Worm (Caenorhabditis elegans) whole organism, young adult: ENCODE measurements around the gene K08D12.3.
A peak's percentile ranks its signal among the peaks of the same experiment; 100 is the strongest.

ENCODE experiments used
- C06A6.2 ChIP-seq: fragments of 200-800 bp; sonication (Bioruptor generic); conservative IDR thresholded peaks from 2 replicates; pipeline ENCODE4 v1.3.6; 2022; ENCODE audit warnings: missing genetic modification characterization, missing compliant biosample characterization
- F10E7.11 ChIP-seq: sonication (generic microtip); optimal IDR thresholded peaks from 2 replicates; lab custom pipeline; 2017; ENCODE audit warnings: mild to moderate bottlenecking, missing genetic modification characterization, moderate library complexity, missing compliant biosample characterization
- F22D6.2 ChIP-seq: sonication (generic microtip); optimal IDR thresholded peaks from 2 replicates; lab custom pipeline; 2016; ENCODE audit warnings: mild to moderate bottlenecking, missing genetic modification characterization, missing compliant biosample characterization
- K11D2.4 ChIP-seq: fragments of 200-800 bp; sonication (Bioruptor generic); IDR thresholded peaks from 2 replicates; pipeline ENCODE4 v1.3.6; 2022; ENCODE audit warnings: missing genetic modification reagents, missing genetic modification characterization, missing compliant biosample characterization
- K12H6.12 ChIP-seq: fragments of 200-800 bp; sonication (Bioruptor generic); optimal IDR thresholded peaks from 2 replicates; lab custom pipeline; 2018; ENCODE audit warnings: mild to moderate bottlenecking, missing genetic modification characterization, missing compliant biosample characterization
- T07F8.4 ChIP-seq: sonication (generic microtip); optimal IDR thresholded peaks from 2 replicates; lab custom pipeline; 2016; ENCODE audit warnings: mild to moderate bottlenecking, missing genetic modification characterization, moderate library complexity, missing compliant biosample characterization
- Y95B8A.8 ChIP-seq: fragments of 200-800 bp; sonication (Bioruptor generic); IDR thresholded peaks from 2 replicates; pipeline ENCODE4 v1.3.6; 2022; ENCODE audit warnings: missing genetic modification reagents, missing genetic modification characterization, missing compliant biosample characterization
- ZK185.1 ChIP-seq: sonication (generic microtip); optimal IDR thresholded peaks from 2 replicates; lab custom pipeline; 2016; ENCODE audit warnings: mild to moderate bottlenecking, missing genetic modification characterization, missing compliant biosample characterization; ENCODE audit not compliant: poor library complexity, severe bottlenecking
- akir-1 ChIP-seq: fragments of 200-800 bp; sonication (Bioruptor generic); optimal IDR thresholded peaks from 2 replicates; lab custom pipeline; 2018; ENCODE audit warnings: mild to moderate bottlenecking, missing genetic modification characterization, moderate library complexity, missing compliant biosample characterization
- ama-1 ChIP-seq, 3 experiments: fragments of 150-350 bp in 1 of 3; sonication (generic microtip) in 2 of 3; optimal IDR thresholded peaks; 2 replicates each; lab custom pipeline; 2014 to 2018; ENCODE audit warnings: missing biosample characterization in 2 of 3, missing genetic modification characterization in 2 of 3, missing genetic modification reagents in 2 of 3
- aptf-3 ChIP-seq: fragments of 200-800 bp; sonication (Bioruptor generic); IDR thresholded peaks from 2 replicates; pipeline ENCODE4 v1.3.6; 2022; ENCODE audit warnings: missing genetic modification characterization, missing compliant biosample characterization
- attf-5 ChIP-seq: fragments of 200-800 bp; sonication (Bioruptor generic); optimal IDR thresholded peaks from 2 replicates; lab custom pipeline; 2018; ENCODE audit warnings: mild to moderate bottlenecking, missing genetic modification characterization, missing compliant biosample characterization
- attf-6 ChIP-seq: fragments of 200-800 bp; sonication (Bioruptor generic); IDR thresholded peaks from 2 replicates; pipeline ENCODE4 v1.3.6; 2022; ENCODE audit warnings: missing genetic modification reagents, missing genetic modification characterization, missing compliant biosample characterization
- ccch-3 ChIP-seq: fragments of 200-800 bp; sonication (Bioruptor generic); optimal IDR thresholded peaks from 2 replicates; lab custom pipeline; 2018; ENCODE audit warnings: mild to moderate bottlenecking, missing genetic modification characterization, missing compliant biosample characterization
- ceh-58 ChIP-seq: fragments of 200-800 bp; sonication (Bioruptor generic); IDR thresholded peaks from 2 replicates; pipeline ENCODE4 v1.3.6; 2022; ENCODE audit warnings: missing genetic modification characterization, missing compliant biosample characterization
- chd-7 ChIP-seq: sonication (generic microtip); optimal IDR thresholded peaks from 2 replicates; lab custom pipeline; 2016; ENCODE audit warnings: mild to moderate bottlenecking, missing genetic modification characterization, moderate library complexity, missing compliant biosample characterization
- egl-44 ChIP-seq: fragments of 200-800 bp; sonication (Bioruptor generic); IDR thresholded peaks from 2 replicates; pipeline ENCODE4 v1.3.6; 2022; ENCODE audit warnings: missing genetic modification reagents, missing genetic modification characterization, missing compliant biosample characterization
- egrh-3 ChIP-seq: fragments of 200-800 bp; sonication (Bioruptor generic); IDR thresholded peaks from 2 replicates; pipeline ENCODE4 v1.3.6; 2022; ENCODE audit warnings: missing genetic modification reagents, missing genetic modification characterization, missing compliant biosample characterization
- ekl-4 ChIP-seq: fragments of 200-800 bp; sonication (Bioruptor generic); IDR thresholded peaks from 2 replicates; pipeline ENCODE4 v1.3.6; 2022; ENCODE audit warnings: missing genetic modification reagents, missing genetic modification characterization, missing compliant biosample characterization
- hmg-20 ChIP-seq: fragments of 200-800 bp; sonication (Bioruptor generic); IDR thresholded peaks from 2 replicates; pipeline ENCODE4 v1.3.6; 2022; ENCODE audit warnings: missing genetic modification reagents, missing genetic modification characterization, missing compliant biosample characterization
- hrde-1 ChIP-seq: sonication (generic microtip); optimal IDR thresholded peaks from 2 replicates; lab custom pipeline; 2016; ENCODE audit warnings: missing genetic modification characterization, mild to moderate bottlenecking, missing compliant biosample characterization, moderate library complexity, missing genotype, missing genetic modification reagents, borderline replicate concordance
- lin-40 ChIP-seq: sonication (generic microtip); optimal IDR thresholded peaks from 2 replicates; lab custom pipeline; 2016; ENCODE audit warnings: missing genetic modification characterization, mild to moderate bottlenecking, missing compliant biosample characterization, missing genotype, missing genetic modification reagents
- lir-1 ChIP-seq: fragments of 200-800 bp; sonication (Bioruptor generic); conservative IDR thresholded peaks from 2 replicates; pipeline ENCODE4 v1.3.6; 2022; ENCODE audit warnings: missing genetic modification reagents, missing genetic modification characterization, missing compliant biosample characterization
- lsy-27 ChIP-seq: sonication (generic microtip); optimal IDR thresholded peaks from 2 replicates; lab custom pipeline; 2017; ENCODE audit warnings: missing genetic modification characterization, mild to moderate bottlenecking, missing compliant biosample characterization, antibody characterized with exemption, missing genotype, borderline replicate concordance; ENCODE audit not compliant: insufficient read depth
- madf-8 ChIP-seq: fragments of 200-800 bp; sonication (Bioruptor generic); conservative IDR thresholded peaks from 2 replicates; pipeline ENCODE4 v1.3.6; 2022; ENCODE audit warnings: missing genetic modification reagents, missing genetic modification characterization, missing compliant biosample characterization
- nfya-2 ChIP-seq: fragments of 200-800 bp; sonication (Bioruptor generic); IDR thresholded peaks from 2 replicates; pipeline ENCODE4 v1.3.6; 2022; ENCODE audit warnings: missing genetic modification reagents, missing genetic modification characterization, missing compliant biosample characterization
- nfyb-1 ChIP-seq: fragments of 200-800 bp; sonication (Bioruptor generic); IDR thresholded peaks from 2 replicates; pipeline ENCODE4 v1.3.6; 2022; ENCODE audit warnings: missing genetic modification reagents, missing genetic modification characterization, missing compliant biosample characterization
- nhr-120 ChIP-seq: fragments of 200-800 bp; sonication (Bioruptor generic); IDR thresholded peaks from 2 replicates; pipeline ENCODE4 v1.3.6; 2022; ENCODE audit warnings: missing genetic modification characterization, missing compliant biosample characterization
- nhr-27 ChIP-seq: fragments of 200-800 bp; sonication (Bioruptor generic); optimal IDR thresholded peaks from 2 replicates; lab custom pipeline; 2018; ENCODE audit warnings: mild to moderate bottlenecking, missing genetic modification characterization, moderate library complexity, missing compliant biosample characterization
- nhr-90 ChIP-seq: sonication (generic microtip); optimal IDR thresholded peaks from 2 replicates; lab custom pipeline; 2016; ENCODE audit warnings: missing genotype, mild to moderate bottlenecking, missing genetic modification characterization, missing compliant biosample characterization
- pbrm-1 ChIP-seq: fragments of 200-800 bp; sonication (Bioruptor generic); IDR thresholded peaks from 2 replicates; pipeline ENCODE4 v1.3.6; 2022; ENCODE audit warnings: missing genetic modification reagents, missing genetic modification characterization, missing compliant biosample characterization
- sea-2 ChIP-seq: fragments of 200-800 bp; sonication (Bioruptor generic); IDR thresholded peaks from 2 replicates; pipeline ENCODE4 v1.3.6; 2022; ENCODE audit warnings: missing genetic modification characterization, missing compliant biosample characterization
- snpc-1.1 ChIP-seq: sonication (generic microtip); optimal IDR thresholded peaks from 2 replicates; lab custom pipeline; 2017; ENCODE audit warnings: missing genetic modification characterization, mild to moderate bottlenecking, missing compliant biosample characterization, antibody characterized with exemption, moderate library complexity, missing genotype, missing genetic modification reagents; ENCODE audit not compliant: insufficient read depth
- sptf-2 ChIP-seq: fragments of 200-800 bp; sonication (Bioruptor generic); optimal IDR thresholded peaks from 2 replicates; lab custom pipeline; 2018; ENCODE audit warnings: mild to moderate bottlenecking, missing genetic modification characterization, missing compliant biosample characterization
- tbp1 ChIP-seq: fragments of 200-800 bp; sonication (Bioruptor generic); optimal IDR thresholded peaks from 2 replicates; lab custom pipeline; 2018; ENCODE audit warnings: mild to moderate bottlenecking, missing genetic modification characterization, missing compliant biosample characterization
- tbx-9 ChIP-seq: sonication (generic microtip); optimal IDR thresholded peaks from 2 replicates; lab custom pipeline; 2016; ENCODE audit warnings: borderline replicate concordance, missing genetic modification characterization, inconsistent platforms, missing compliant biosample characterization
- zfh-2 ChIP-seq: fragments of 200-800 bp; sonication (Bioruptor generic); conservative IDR thresholded peaks from 2 replicates; pipeline ENCODE4 v1.3.6; 2022; ENCODE audit warnings: missing genetic modification reagents, missing genetic modification characterization, missing compliant biosample characterization
- ztf-25 ChIP-seq: fragments of 200-800 bp; sonication (Bioruptor generic); IDR thresholded peaks from 2 replicates; pipeline ENCODE4 v1.3.6; 2022; ENCODE audit warnings: missing genetic modification reagents, missing genetic modification characterization, missing compliant biosample characterization

The K08D12.3 gene

ce11 chrIV:1738324-1738730 is 28.3 kb downstream of the K08D12.3 start (continued):
- TF ChIP-seq nhr-90 (no peak), tbp1 (GFP tag; lab: Kevin White, UChicago) (peak; percentile 30), nhr-120 (GFP tag; lab: Robert Waterston, UW) (no peak), F10E7.11 (tag; lab: Kevin White, UChicago) (no peak), egrh-3 (GFP tag; lab: Robert Waterston, UW) (peak; percentile 86), K12H6.12 (no peak), ZK185.1 (no peak), ama-1 (optimal IDR thresholded peaks at IDR 0.05; lab: Kevin White, UChicago) (no peak), ama-1 (GFP tag; optimal IDR thresholded peaks at IDR 0.05; lab: Kevin White, UChicago) (no peak), tbx-9 (tag; lab: Kevin White, UChicago) (no peak), K11D2.4 (GFP tag; lab: Robert Waterston, UW) (no peak), snpc-1.1 (tag; lab: Kevin White, UChicago) (no peak), nfya-2 (no peak), ceh-58 (GFP tag; lab: Robert Waterston, UW) (no peak), ekl-4 (GFP tag; lab: Robert Waterston, UW) (peak; percentile 72), lsy-27 (tag; lab: Kevin White, UChicago) (no peak), F22D6.2 (tag; lab: Kevin White, UChicago) (no peak), ccch-3 (GFP tag; lab: Kevin White, UChicago) (no peak), aptf-3 (GFP tag; lab: Robert Waterston, UW) (no peak), nfyb-1 (0 out of 2 replicates have a peak, but pooled peaks have one; percentile 56), zfh-2 (GFP tag; lab: Robert Waterston, UW) (peak; percentile 79), C06A6.2 (GFP tag; lab: Robert Waterston, UW) (no peak), hmg-20 (no peak), lir-1 (GFP tag; lab: Robert Waterston, UW) (no peak), egl-44 (GFP tag; lab: Robert Waterston, UW) (no peak), madf-8 (GFP tag; lab: Robert Waterston, UW) (peak; percentile 80), T07F8.4 (tag; lab: Kevin White, UChicago) (no peak), nhr-27 (tag; lab: Kevin White, UChicago) (no peak), hrde-1 (no peak), sea-2 (no peak), Y95B8A.8 (GFP tag; lab: Robert Waterston, UW) (peak; percentile 72; the same call in 1 of the 2 replicates), pbrm-1 (peak; percentile 43; the same call in 1 of the 2 replicates)

- TF ChIP-seq pbrm-1, result no peak
- no peak for TF ChIP-seq ztf-25
- no peak for TF ChIP-seq attf-5
- no peak for TF ChIP-seq attf-6
- TF ChIP-seq sptf-2, result no peak
- no peak for TF ChIP-seq akir-1 (GFP tag; lab: Kevin White, UChicago)
- TF ChIP-seq lin-40, result no peak
- TF ChIP-seq ama-1 (optimal IDR thresholded peaks at IDR 0.05; lab: Kevin White, UChicago), result no peak
- no peak for TF ChIP-seq ama-1 (GFP tag; optimal IDR thresholded peaks at IDR 0.05; lab: Kevin White, UChicago)
- no peak for TF ChIP-seq chd-7 (tag; lab: Kevin White, UChicago)
These were observed 28.8 kb downstream of the K08D12.3 start for ce11 chrIV:1738892-1739291.
